Worm (Caenorhabditis elegans) whole organism, young adult: ENCODE results near the gene F59B10.2.

Experiments
- C06A6.2 ChIP-seq: fragments of 200-800 bp; sonication (Bioruptor generic); conservative IDR thresholded peaks from 2 replicates; pipeline ENCODE4 v1.3.6; 2022; ENCODE audit warnings: missing genetic modification characterization, missing compliant biosample characterization
- F10E7.11 ChIP-seq: sonication (generic microtip); optimal IDR thresholded peaks from 2 replicates; lab custom pipeline; 2017; ENCODE audit warnings: mild to moderate bottlenecking, missing genetic modification characterization, moderate library complexity, missing compliant biosample characterization
- K12H6.12 ChIP-seq: fragments of 200-800 bp; sonication (Bioruptor generic); optimal IDR thresholded peaks from 2 replicates; lab custom pipeline; 2018; ENCODE audit warnings: mild to moderate bottlenecking, missing genetic modification characterization, missing compliant biosample characterization
- T07F8.4 ChIP-seq: sonication (generic microtip); optimal IDR thresholded peaks from 2 replicates; lab custom pipeline; 2016; ENCODE audit warnings: mild to moderate bottlenecking, missing genetic modification characterization, moderate library complexity, missing compliant biosample characterization
- Y53F4B.3 ChIP-seq: fragments of 200-800 bp; sonication (Bioruptor generic); IDR thresholded peaks from 2 replicates; pipeline ENCODE4 v1.3.6; 2022; ENCODE audit warnings: missing genetic modification reagents, missing genetic modification characterization, missing compliant biosample characterization
- Y79H2A.3 ChIP-seq: fragments of 200-800 bp; sonication (Bioruptor generic); conservative IDR thresholded peaks from 2 replicates; pipeline ENCODE4 v1.3.6; 2022; ENCODE audit warnings: missing genetic modification reagents, missing genetic modification characterization, missing compliant biosample characterization
- atf-7 ChIP-seq: sonication (generic microtip); optimal IDR thresholded peaks from 2 replicates; lab custom pipeline; 2017; ENCODE audit warnings: mild to moderate bottlenecking, missing genetic modification characterization, missing compliant biosample characterization
- attf-5 ChIP-seq: fragments of 200-800 bp; sonication (Bioruptor generic); optimal IDR thresholded peaks from 2 replicates; lab custom pipeline; 2018; ENCODE audit warnings: mild to moderate bottlenecking, missing genetic modification characterization, missing compliant biosample characterization
- cebp-1 ChIP-seq, 2 experiments: fragments of 200-800 bp in 1 of 2; sonication (Bioruptor generic) in 1 of 2; sonication (generic microtip) in 1 of 2; IDR thresholded peaks in 1 of 2; optimal IDR thresholded peaks in 1 of 2; 2 replicates each; pipeline versions ENCODE4 v1.3.6 to Lab custom; 2017 to 2022; ENCODE audit warnings: missing compliant biosample characterization in 2 of 2, missing genetic modification characterization in 2 of 2, mild to moderate bottlenecking in 1 of 2, missing genetic modification reagents in 1 of 2, moderate library complexity in 1 of 2
- ceh-91 ChIP-seq: fragments of 200-800 bp; sonication (Bioruptor generic); IDR thresholded peaks from 2 replicates; pipeline ENCODE4 v1.3.6; 2022; ENCODE audit warnings: missing genetic modification reagents, missing genetic modification characterization, missing compliant biosample characterization
- efl-1 ChIP-seq: fragments of 150-350 bp; optimal IDR thresholded peaks from 2 replicates; lab custom pipeline; 2014; ENCODE audit warnings: missing biosample characterization, missing genetic modification reagents, missing genetic modification characterization
- egrh-3 ChIP-seq: fragments of 200-800 bp; sonication (Bioruptor generic); IDR thresholded peaks from 2 replicates; pipeline ENCODE4 v1.3.6; 2022; ENCODE audit warnings: missing genetic modification reagents, missing genetic modification characterization, missing compliant biosample characterization
- him-1 ChIP-seq: sonication (generic microtip); optimal IDR thresholded peaks from 2 replicates; lab custom pipeline; 2016; ENCODE audit warnings: missing genotype, missing genetic modification reagents, missing genetic modification characterization, missing compliant biosample characterization
- hmg-20 ChIP-seq: fragments of 200-800 bp; sonication (Bioruptor generic); IDR thresholded peaks from 2 replicates; pipeline ENCODE4 v1.3.6; 2022; ENCODE audit warnings: missing genetic modification reagents, missing genetic modification characterization, missing compliant biosample characterization
- lag-1 ChIP-seq: fragments of 200-800 bp; sonication (Bioruptor generic); IDR thresholded peaks from 2 replicates; pipeline ENCODE4 v1.3.6; 2022; ENCODE audit warnings: missing genetic modification reagents, missing genetic modification characterization, missing compliant biosample characterization
- lin-35 ChIP-seq, 3 experiments: fragments of 150-350 bp in 2 of 3; sonication (generic microtip) in 1 of 3; optimal IDR thresholded peaks; 2 replicates each; lab custom pipeline; 2014 to 2018; ENCODE audit warnings: missing biosample characterization in 3 of 3, missing genetic modification characterization in 3 of 3, missing genetic modification reagents in 3 of 3
- madf-3 ChIP-seq: fragments of 200-800 bp; sonication (Bioruptor generic); IDR thresholded peaks from 2 replicates; pipeline ENCODE4 v1.3.6; 2022; ENCODE audit warnings: missing genetic modification reagents, missing genetic modification characterization, missing compliant biosample characterization
- madf-8 ChIP-seq: fragments of 200-800 bp; sonication (Bioruptor generic); conservative IDR thresholded peaks from 2 replicates; pipeline ENCODE4 v1.3.6; 2022; ENCODE audit warnings: missing genetic modification reagents, missing genetic modification characterization, missing compliant biosample characterization
- mxl-1 ChIP-seq: sonication (generic microtip); optimal IDR thresholded peaks from 2 replicates; lab custom pipeline; 2016; ENCODE audit warnings: missing genetic modification characterization, missing compliant biosample characterization
- nfya-2 ChIP-seq: fragments of 200-800 bp; sonication (Bioruptor generic); IDR thresholded peaks from 2 replicates; pipeline ENCODE4 v1.3.6; 2022; ENCODE audit warnings: missing genetic modification reagents, missing genetic modification characterization, missing compliant biosample characterization
- nhr-120 ChIP-seq: fragments of 200-800 bp; sonication (Bioruptor generic); IDR thresholded peaks from 2 replicates; pipeline ENCODE4 v1.3.6; 2022; ENCODE audit warnings: missing genetic modification characterization, missing compliant biosample characterization
- nhr-179 ChIP-seq: sonication (generic microtip); optimal IDR thresholded peaks from 2 replicates; lab custom pipeline; 2016; ENCODE audit warnings: mild to moderate bottlenecking, missing genetic modification characterization, missing compliant biosample characterization
- sdz-38 ChIP-seq: sonication (generic microtip); optimal IDR thresholded peaks from 2 replicates; lab custom pipeline; 2016; ENCODE audit warnings: missing genotype, missing genetic modification characterization, missing compliant biosample characterization
- snpc-1.1 ChIP-seq: sonication (generic microtip); optimal IDR thresholded peaks from 2 replicates; lab custom pipeline; 2017; ENCODE audit warnings: missing genetic modification characterization, mild to moderate bottlenecking, missing compliant biosample characterization, antibody characterized with exemption, moderate library complexity, missing genotype, missing genetic modification reagents; ENCODE audit not compliant: insufficient read depth
- somi-1 ChIP-seq: fragments of 200-800 bp; sonication (Bioruptor generic); optimal IDR thresholded peaks from 2 replicates; lab custom pipeline; 2018; ENCODE audit warnings: mild to moderate bottlenecking, missing genetic modification characterization, missing compliant biosample characterization
- unc-130 ChIP-seq: sonication (generic microtip); optimal IDR thresholded peaks from 2 replicates; lab custom pipeline; 2016; ENCODE audit warnings: missing genetic modification reagents, missing genetic modification characterization, missing compliant biosample characterization
- unc-62 ChIP-seq: fragments of 150-350 bp; optimal IDR thresholded peaks from 2 replicates; lab custom pipeline; 2014; ENCODE audit warnings: missing biosample characterization, missing genetic modification reagents, missing genetic modification characterization
- zim-3 ChIP-seq: sonication (generic microtip); optimal IDR thresholded peaks from 2 replicates; lab custom pipeline; 2017; ENCODE audit warnings: mild to moderate bottlenecking, missing genetic modification characterization, moderate library complexity, missing compliant biosample characterization
- ztf-22 ChIP-seq: fragments of 200-800 bp; sonication (Bioruptor generic); optimal IDR thresholded peaks from 2 replicates; lab custom pipeline; 2018; ENCODE audit warnings: mild to moderate bottlenecking, missing genetic modification characterization, moderate library complexity, missing compliant biosample characterization
- ztf-6 ChIP-seq: fragments of 200-800 bp; sonication (Bioruptor generic); IDR thresholded peaks from 2 replicates; pipeline ENCODE4 v1.3.6; 2022; ENCODE audit warnings: missing genetic modification reagents, missing genetic modification characterization, missing compliant biosample characterization

Gene F59B10.2

ce11 chrII:10519863-10520262, 10.2 kb upstream of the F59B10.2 start:
- no peak for TF ChIP-seq Y53F4B.3 (GFP tag; lab: Robert Waterston, UW)
- TF ChIP-seq snpc-1.1 (tag; lab: Kevin White, UChicago): no peak
- no peak for TF ChIP-seq madf-8 (GFP tag; lab: Robert Waterston, UW)
- TF ChIP-seq Y79H2A.3 (GFP tag; lab: Robert Waterston, UW): no peak
- no peak for TF ChIP-seq ztf-22 (GFP tag; lab: Kevin White, UChicago)
- no peak for TF ChIP-seq efl-1 (GFP tag; lab: Kevin White, UChicago)
- no peak for TF ChIP-seq lag-1 (GFP tag; lab: Robert Waterston, UW)
- TF ChIP-seq zim-3: no peak
- no peak for TF ChIP-seq F10E7.11 (tag; lab: Kevin White, UChicago)
- no peak for TF ChIP-seq unc-130
- no peak for TF ChIP-seq atf-7
- TF ChIP-seq C06A6.2 (GFP tag; lab: Robert Waterston, UW): no peak
- no peak for TF ChIP-seq sdz-38 (tag; lab: Kevin White, UChicago)

DNA sequence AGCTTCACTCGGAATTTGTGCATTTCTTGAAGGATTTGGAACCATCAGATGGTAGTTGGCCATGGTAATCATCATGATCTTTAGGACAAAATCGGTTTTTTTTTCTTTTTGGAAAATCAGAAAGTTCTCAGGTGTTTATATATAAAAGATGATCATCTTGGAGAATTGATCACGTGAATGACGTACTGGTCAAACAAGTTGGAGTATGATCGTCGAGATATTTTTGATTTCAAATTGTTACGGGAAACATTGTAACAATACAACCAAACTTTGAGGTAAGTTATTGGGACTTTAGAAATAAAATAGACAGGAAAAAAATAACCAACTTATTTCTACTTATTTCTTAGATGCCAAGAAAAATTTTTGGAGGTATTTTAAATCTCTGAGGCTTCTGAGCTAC, 9.4 kb upstream of the F59B10.2 start, which contains the start of gene F59B10.4:
F59B10.4 (minus strand) TSS at position 101 of the 400 bp plus-strand sequence.
- TF ChIP-seq ceh-91 (no peak), ztf-6 (no peak), attf-5 (GFP tag; lab: Kevin White, UChicago) (no peak), mxl-1 (tag; lab: Kevin White, UChicago) (no peak), nhr-179 (no peak), K12H6.12 (no peak), hmg-20 (GFP tag; lab: Robert Waterston, UW) (no peak), unc-130 (no peak)

ce11 chrII:10516375-10516774, 6.7 kb upstream of the F59B10.2 start:
- TF ChIP-seq somi-1 (GFP tag; lab: Kevin White, UChicago) (no peak), madf-3 (GFP tag; lab: Robert Waterston, UW) (0 out of 2 replicates have a peak, but pooled peaks have one; percentile 45)

DNA sequence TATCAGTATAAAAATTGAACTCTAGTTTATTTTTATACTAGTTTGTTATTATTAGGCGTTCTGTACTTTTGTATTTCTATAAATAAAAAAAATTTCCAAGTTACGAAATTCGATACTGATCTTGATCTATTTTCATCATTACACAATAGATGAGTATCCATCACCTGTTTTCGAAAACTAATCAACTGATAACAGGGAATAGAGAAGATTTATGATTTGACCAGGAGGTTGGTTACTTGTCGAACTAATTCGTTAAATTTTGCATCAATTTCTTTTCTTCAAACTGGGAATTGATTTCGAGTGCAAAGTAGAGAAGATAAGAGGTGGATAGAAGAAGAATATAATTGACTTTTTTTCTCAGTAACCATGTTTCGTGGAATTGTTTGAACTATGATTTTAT, 5.8 kb upstream of the F59B10.2 start:
- TF ChIP-seq lin-35 (GFP tag; optimal IDR thresholded peaks at IDR 0.05; lab: Kevin White, UChicago) (no peak), cebp-1 (GFP tag; IDR thresholded peaks at IDR 0.05; lab: Robert Waterston, UW) (no peak), cebp-1 (tag; optimal IDR thresholded peaks at IDR 0.05; lab: Kevin White, UChicago) (peak; percentile 15)
- TF ChIP-seq, all 124 proteins: peak for 1

- no peak for TF ChIP-seq him-1
- no peak for TF ChIP-seq cebp-1 (GFP tag; IDR thresholded peaks at IDR 0.05; lab: Robert Waterston, UW)
- TF ChIP-seq cebp-1 (tag; optimal IDR thresholded peaks at IDR 0.05; lab: Kevin White, UChicago): peak; percentile 3
- TF ChIP-seq unc-62 (GFP tag; lab: Kevin White, UChicago): no peak
- no peak for TF ChIP-seq egrh-3 (GFP tag; lab: Robert Waterston, UW)
- no peak for TF ChIP-seq lag-1 (GFP tag; lab: Robert Waterston, UW)
- TF ChIP-seq T07F8.4: no peak
- TF ChIP-seq, all 124 proteins: peak for 1
Observed at ce11 chrII:10513377-10513776, 3.7 kb upstream of the F59B10.2 start.

- TF ChIP-seq unc-130: no peak
- no peak for TF ChIP-seq cebp-1 (GFP tag; IDR thresholded peaks at IDR 0.05; lab: Robert Waterston, UW)
- TF ChIP-seq cebp-1 (tag; optimal IDR thresholded peaks at IDR 0.05; lab: Kevin White, UChicago): peak; percentile 1
- no peak for TF ChIP-seq nhr-120 (GFP tag; lab: Robert Waterston, UW)
- TF ChIP-seq sdz-38 (tag; lab: Kevin White, UChicago): no peak
- no peak for TF ChIP-seq F10E7.11 (tag; lab: Kevin White, UChicago)
- no peak for TF ChIP-seq nfya-2 (GFP tag; lab: Robert Waterston, UW)
Observed at ce11 chrII:10510242-10510641, 596 bp upstream of the F59B10.2 start, which contains the start of gene F59B10.3. TSS of gene F59B10.3 (plus strand) at chrII:10510542.
